Worm (Caenorhabditis elegans): ENCODE results near the gene K06A4.2.
A peak's percentile ranks its signal among the peaks of the same experiment; 100 is the strongest.

The K06A4.2 gene

ce11 chrV:9440003-9440319 lies 44.0 kb upstream of the K06A4.2 start (continued):
- TF ChIP-seq nhr-120 (GFP tag; IDR thresholded peaks at IDR 0.05) (no peak), egl-44 (GFP tag; IDR thresholded peaks at IDR 0.05) (no peak), ztf-25 (GFP tag; IDR thresholded peaks at IDR 0.05) (no peak), nfya-1 (tag; optimal IDR thresholded peaks at IDR 0.05; ENCODE audit: borderline replicate concordance, insufficient read depth) (no peak), F22D6.2 (tag; optimal IDR thresholded peaks at IDR 0.05) (no peak), F37B4.10 (GFP tag; IDR thresholded peaks at IDR 0.05) (no peak), hlh-26 (GFP tag; conservative IDR thresholded peaks at IDR 0.05) (no peak), xnd-1 (tag; optimal IDR thresholded peaks at IDR 0.05) (no peak), ztf-22 (GFP tag; optimal IDR thresholded peaks at IDR 0.05) (no peak), ama-1 (optimal IDR thresholded peaks at IDR 0.05) (no peak), ama-1 (GFP tag; optimal IDR thresholded peaks at IDR 0.05) (no peak), sdz-38 (tag; optimal IDR thresholded peaks at IDR 0.05) (no peak), C17E4.6 (GFP tag; IDR thresholded peaks at IDR 0.05) (no peak), bed-2 (GFP tag; IDR thresholded peaks at IDR 0.05) (no peak), K11D2.4 (GFP tag; IDR thresholded peaks at IDR 0.05) (no peak), attf-5 (GFP tag; optimal IDR thresholded peaks at IDR 0.05) (no peak), lsl-1 (GFP tag; optimal IDR thresholded peaks at IDR 0.05) (peak; percentile 84), Y56A3A.18 (GFP tag; IDR thresholded peaks at IDR 0.05) (no peak), unc-62 (GFP tag; optimal IDR thresholded peaks at IDR 0.05) (no peak), pbrm-1 (GFP tag; IDR thresholded peaks at IDR 0.05) (no peak; the same call in 1 of the 2 replicates), snpc-1.1 (tag; optimal IDR thresholded peaks at IDR 0.05; ENCODE audit: insufficient read depth) (peak; percentile 89), ceh-58 (GFP tag; IDR thresholded peaks at IDR 0.05) (no peak), F23B12.7 (tag; optimal IDR thresholded peaks at IDR 0.05; ENCODE audit: insufficient read depth) (no peak), hmg-20 (GFP tag; IDR thresholded peaks at IDR 0.05) (no peak), lsy-27 (tag; optimal IDR thresholded peaks at IDR 0.05; ENCODE audit: borderline replicate concordance, insufficient read depth) (no peak)

ce11 chrV:9441046-9441445 lies 43.0 kb upstream of the K06A4.2 start:
- TF ChIP-seq attf-3 (GFP tag; conservative IDR thresholded peaks at IDR 0.05) (no peak), die-1 (tag; optimal IDR thresholded peaks at IDR 0.05) (no peak), ccch-3 (GFP tag; optimal IDR thresholded peaks at IDR 0.05) (no peak), ceh-91 (GFP tag; IDR thresholded peaks at IDR 0.05) (no peak), rec-8 (tag; optimal IDR thresholded peaks at IDR 0.05) (no peak), zim-3 (tag; optimal IDR thresholded peaks at IDR 0.05) (no peak), pbrm-1 (GFP tag; IDR thresholded peaks at IDR 0.05) (no peak), F57C9.4 (tag; optimal IDR thresholded peaks at IDR 0.05) (no peak), atf-7 (tag; optimal IDR thresholded peaks at IDR 0.05) (no peak)

ce11 chrV:9442471-9442870 lies 41.5 kb upstream of the K06A4.2 start:
- TF ChIP-seq dox-1 (GFP tag; IDR thresholded peaks at IDR 0.05) = no peak
- no peak for TF ChIP-seq cebp-1 (GFP tag; IDR thresholded peaks at IDR 0.05)
- TF ChIP-seq cebp-1 (tag; optimal IDR thresholded peaks at IDR 0.05) = peak; percentile 23
- TF ChIP-seq egl-18 (GFP tag; IDR thresholded peaks at IDR 0.05) = no peak
- TF ChIP-seq hmg-20 (GFP tag; IDR thresholded peaks at IDR 0.05) = no peak
- TF ChIP-seq snpc-1.1 (tag; optimal IDR thresholded peaks at IDR 0.05; ENCODE audit: insufficient read depth) = no peak
- TF ChIP-seq lin-54 (GFP tag; optimal IDR thresholded peaks at IDR 0.05) = no peak
- TF ChIP-seq efl-1 (GFP tag; optimal IDR thresholded peaks at IDR 0.05) = no peak
- no peak for TF ChIP-seq B0019.2 (GFP tag; conservative IDR thresholded peaks at IDR 0.05)

Data from whole organism, young adult.